Fruit fly (Drosophila melanogaster): ENCODE data around the gene ValRS-m.

The ValRS-m gene

dm6 chr3L:8912332-8912731, 52.2 kb downstream of the ValRS-m start, which contains the start of the genes Tsp66E and mfr (continued):
- TF ChIP-seq ac (GFP tag; optimal IDR thresholded peaks at IDR 0.05) (no peak), sna (GFP tag; IDR thresholded peaks at IDR 0.05; ENCODE audit: partially characterized antibody) (no peak), h (optimal IDR thresholded peaks at IDR 0.05) (no peak), exex (tag; optimal IDR thresholded peaks at IDR 0.05) (no peak), Hmr (GFP tag; optimal IDR thresholded peaks at IDR 0.05) (peak; percentile 31), dysf (GFP tag; IDR thresholded peaks at IDR 0.05) (no peak), prd (optimal IDR thresholded peaks at IDR 0.05) (no peak), prd (GFP tag; IDR thresholded peaks at IDR 0.05) (no peak), sima (GFP tag; optimal IDR thresholded peaks at IDR 0.05) (no peak), Xrp1 (GFP tag; IDR thresholded peaks at IDR 0.05) (no peak), cato (GFP tag; optimal IDR thresholded peaks at IDR 0.05; ENCODE audit: borderline replicate concordance) (no peak), Hr78 (GFP tag; optimal IDR thresholded peaks at IDR 0.05) (no peak), dmrt99B (tag; optimal IDR thresholded peaks at IDR 0.05) (no peak), Dek (tag; optimal IDR thresholded peaks at IDR 0.05) (no peak), CG14710 (tag; optimal IDR thresholded peaks at IDR 0.05) (no peak), Pdp1 (GFP tag; optimal IDR thresholded peaks at IDR 0.05) (no peak), tap (tag; optimal IDR thresholded peaks at IDR 0.05) (no peak), nmo (GFP tag; optimal IDR thresholded peaks at IDR 0.05) (no peak), btn (GFP tag; optimal IDR thresholded peaks at IDR 0.05) (no peak), nerfin-1 (tag; optimal IDR thresholded peaks at IDR 0.05) (no peak), CG10366 (GFP tag; IDR thresholded peaks at IDR 0.05) (no peak), CG11456 (GFP tag; IDR thresholded peaks at IDR 0.05) (no peak), CG17612 (GFP tag; IDR thresholded peaks at IDR 0.05) (no peak), tin (GFP tag; optimal IDR thresholded peaks at IDR 0.05) (no peak), CG17186 (GFP tag; optimal IDR thresholded peaks at IDR 0.05) (no peak), TFAM (GFP tag; optimal IDR thresholded peaks at IDR 0.05) (no peak), gfzf (GFP tag; optimal IDR thresholded peaks at IDR 0.05) (no peak), CG12219 (GFP tag; optimal IDR thresholded peaks at IDR 0.05) (no peak), psq (GFP tag; optimal IDR thresholded peaks at IDR 0.05) (no peak), pros (GFP tag; optimal IDR thresholded peaks at IDR 0.05) (no peak), ato (GFP tag; IDR thresholded peaks at IDR 0.05; ENCODE audit: partially characterized antibody) (no peak), oc (tag; optimal IDR thresholded peaks at IDR 0.05) (peak; percentile 57), Neu2 (GFP tag; optimal IDR thresholded peaks at IDR 0.05; ENCODE audit: borderline replicate concordance) (no peak), dm (GFP tag; optimal IDR thresholded peaks at IDR 0.05) (no peak), Blimp-1 (GFP tag; optimal IDR thresholded peaks at IDR 0.05) (no peak), peb (GFP tag; IDR thresholded peaks at IDR 0.05) (no peak), grn (GFP tag; optimal IDR thresholded peaks at IDR 0.05) (no peak), Elba2 (GFP tag; optimal IDR thresholded peaks at IDR 0.05) (no peak), CG8478 (optimal IDR thresholded peaks at IDR 0.05) (no peak), Spps (tag; optimal IDR thresholded peaks at IDR 0.05) (no peak), CG12104 (GFP tag; optimal IDR thresholded peaks at IDR 0.05) (no peak), zfh1 (GFP tag; IDR thresholded peaks at IDR 0.05) (peak; percentile 28; the same call in 1 of the 3 replicates), Med (GFP tag) (peak; percentile 93), hth (optimal IDR thresholded peaks at IDR 0.05) (no peak), Nf-YA (GFP tag; IDR thresholded peaks at IDR 0.05) (no peak), D19A (tag; optimal IDR thresholded peaks at IDR 0.05) (no peak), sug (tag; optimal IDR thresholded peaks at IDR 0.05) (no peak), HmgZ (tag; optimal IDR thresholded peaks at IDR 0.05) (no peak), maf-S (GFP tag; optimal IDR thresholded peaks at IDR 0.05) (no peak), CG7745 (tag; optimal IDR thresholded peaks at IDR 0.05) (no peak), CG4617 (GFP tag; optimal IDR thresholded peaks at IDR 0.05; ENCODE audit: borderline replicate concordance) (no peak), tna (GFP tag; IDR thresholded peaks at IDR 0.05; ENCODE audit: partially characterized antibody) (no peak; the same call in 1 of the 2 replicates)

Measured in whole organism, embryonic.